Worm (Caenorhabditis elegans) whole organism, L3 larva: ENCODE data around the gene B0244.15.

Experiments used
- ZK546.5 ChIP-seq: sonication (generic microtip); optimal IDR thresholded peaks from 2 replicates; lab custom pipeline; 2017; ENCODE audit warnings: missing biosample characterization, missing genetic modification characterization
- aly-2 ChIP-seq: fragments of 150-350 bp; optimal IDR thresholded peaks from 2 replicates; lab custom pipeline; 2014; ENCODE audit warnings: missing biosample characterization, missing genetic modification characterization
- ama-1 ChIP-seq: fragments of 150-350 bp; optimal IDR thresholded peaks from 2 replicates; lab custom pipeline; 2018
- ceh-28 ChIP-seq: fragments of 150-350 bp; optimal IDR thresholded peaks from 2 replicates; lab custom pipeline; 2014; ENCODE audit warnings: missing biosample characterization, missing genetic modification reagents, missing genetic modification characterization
- ceh-82 ChIP-seq: fragments of 150-350 bp; optimal IDR thresholded peaks from 2 replicates; lab custom pipeline; 2014; ENCODE audit warnings: missing biosample characterization, missing genetic modification characterization
- ceh-9 ChIP-seq: sonication (generic microtip); optimal IDR thresholded peaks from 2 replicates; lab custom pipeline; 2018; ENCODE audit warnings: missing biosample characterization, missing genetic modification characterization
- daf-12 ChIP-seq: fragments of 150-350 bp; optimal IDR thresholded peaks from 2 replicates; lab custom pipeline; 2014; ENCODE audit warnings: missing biosample characterization, missing genetic modification reagents, missing genetic modification characterization
- egl-5 ChIP-seq: fragments of 150-350 bp; optimal IDR thresholded peaks from 2 replicates; lab custom pipeline; 2017; ENCODE audit warnings: missing biosample characterization, missing genetic modification reagents, missing genetic modification characterization, inconsistent platforms
- elt-1 ChIP-seq: fragments of 150-350 bp; optimal IDR thresholded peaks from 2 replicates; lab custom pipeline; 2014; ENCODE audit warnings: missing biosample characterization, missing genetic modification characterization
- fkh-10 ChIP-seq: sonication (generic microtip); optimal IDR thresholded peaks from 2 replicates; lab custom pipeline; 2017; ENCODE audit warnings: missing biosample characterization, missing genetic modification reagents, missing genetic modification characterization
- fkh-2 ChIP-seq: fragments of 150-350 bp; optimal IDR thresholded peaks from 2 replicates; lab custom pipeline; 2014; ENCODE audit warnings: missing biosample characterization, missing genetic modification reagents, missing genetic modification characterization
- fos-1 ChIP-seq: fragments of 150-350 bp; optimal IDR thresholded peaks from 2 replicates; lab custom pipeline; 2014; ENCODE audit warnings: missing biosample characterization, missing genetic modification characterization
- hmg-11 ChIP-seq: sonication (generic microtip); optimal IDR thresholded peaks from 2 replicates; lab custom pipeline; 2016; ENCODE audit warnings: missing genetic modification characterization, missing compliant biosample characterization
- jun-1 ChIP-seq: fragments of 150-350 bp; optimal IDR thresholded peaks from 2 replicates; lab custom pipeline; 2014; ENCODE audit warnings: missing biosample characterization, missing genetic modification reagents, missing genetic modification characterization
- lin-15B ChIP-seq: fragments of 150-350 bp; optimal IDR thresholded peaks from 2 replicates; lab custom pipeline; 2014; ENCODE audit warnings: missing biosample characterization, missing genetic modification characterization
- lin-39 ChIP-seq: fragments of 150-350 bp; optimal IDR thresholded peaks from 2 replicates; lab custom pipeline; 2018; ENCODE audit warnings: missing biosample characterization, missing genetic modification reagents, missing genetic modification characterization
- lsy-12 ChIP-seq: sonication (generic microtip); optimal IDR thresholded peaks from 2 replicates; lab custom pipeline; 2016; ENCODE audit warnings: mild to moderate bottlenecking, missing genetic modification characterization, missing compliant biosample characterization
- mdl-1 ChIP-seq: fragments of 150-350 bp; optimal IDR thresholded peaks from 2 replicates; lab custom pipeline; 2014; ENCODE audit warnings: missing biosample characterization, missing genetic modification characterization
- nfya-1 ChIP-seq: sonication (generic microtip); optimal IDR thresholded peaks from 2 replicates; lab custom pipeline; 2017; ENCODE audit warnings: missing genetic modification characterization, mild to moderate bottlenecking, missing compliant biosample characterization, antibody characterized with exemption, moderate library complexity; ENCODE audit not compliant: insufficient read depth
- nhr-11 ChIP-seq: fragments of 150-350 bp; optimal IDR thresholded peaks from 2 replicates; lab custom pipeline; 2014; ENCODE audit warnings: missing biosample characterization, missing genetic modification characterization
- nhr-237 ChIP-seq: fragments of 150-350 bp; optimal IDR thresholded peaks from 2 replicates; lab custom pipeline; 2014; ENCODE audit warnings: missing biosample characterization, missing genetic modification characterization
- nhr-43 ChIP-seq: sonication (generic microtip); optimal IDR thresholded peaks from 2 replicates; lab custom pipeline; 2016; ENCODE audit warnings: mild to moderate bottlenecking, missing genetic modification characterization, missing compliant biosample characterization; ENCODE audit not compliant: poor library complexity, severe bottlenecking
- pha-4 ChIP-seq: fragments of 150-350 bp; optimal IDR thresholded peaks from 2 replicates; lab custom pipeline; 2014; ENCODE audit warnings: missing biosample characterization, missing genetic modification reagents, missing genetic modification characterization
- pqm-1 ChIP-seq: fragments of 150-350 bp; optimal IDR thresholded peaks from 2 replicates; lab custom pipeline; 2017; ENCODE audit warnings: missing biosample characterization, missing genetic modification characterization, inconsistent platforms
- skn-1 ChIP-seq: fragments of 150-350 bp; optimal IDR thresholded peaks from 2 replicates; lab custom pipeline; 2014; ENCODE audit warnings: missing biosample characterization, missing genetic modification characterization
- tbx-2 ChIP-seq: sonication (generic microtip); optimal IDR thresholded peaks from 2 replicates; lab custom pipeline; 2016; ENCODE audit warnings: mild to moderate bottlenecking, missing genetic modification characterization, missing compliant biosample characterization
- unc-62 ChIP-seq: fragments of 150-350 bp; sonication (generic microtip); optimal IDR thresholded peaks from 4 replicates; lab custom pipeline; 2014; ENCODE audit warnings: missing biosample characterization, missing genetic modification reagents, missing genetic modification characterization
- zag-1 ChIP-seq: fragments of 150-350 bp; optimal IDR thresholded peaks from 2 replicates; lab custom pipeline; 2014; ENCODE audit warnings: missing biosample characterization, missing genetic modification characterization

Gene B0244.15

DNA sequence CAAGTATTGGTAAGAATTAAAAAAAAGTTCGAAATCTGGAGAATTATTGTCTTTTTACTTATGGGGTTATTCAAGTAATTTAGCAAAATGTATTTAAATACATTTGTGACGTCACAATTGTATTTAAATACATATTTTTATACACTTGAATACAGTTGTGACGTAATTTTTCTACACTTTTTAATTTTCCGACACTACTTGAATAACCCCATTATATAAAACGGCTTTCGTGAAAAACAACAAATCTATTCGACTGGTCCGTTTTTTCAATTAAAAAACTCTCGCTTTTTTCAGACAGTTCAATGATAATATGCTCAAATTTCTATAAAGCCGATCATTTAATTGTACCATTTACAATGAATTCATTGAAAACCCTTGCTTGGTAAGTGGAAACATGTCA, 7.3 kb downstream of the B0244.15 start:
- TF ChIP-seq nhr-237 (tag; lab: Kevin White, UChicago) (no peak), aly-2 (tag; lab: Kevin White, UChicago) (no peak), pqm-1 (tag; lab: Kevin White, UChicago) (no peak), lin-39 (no peak)

DNA sequence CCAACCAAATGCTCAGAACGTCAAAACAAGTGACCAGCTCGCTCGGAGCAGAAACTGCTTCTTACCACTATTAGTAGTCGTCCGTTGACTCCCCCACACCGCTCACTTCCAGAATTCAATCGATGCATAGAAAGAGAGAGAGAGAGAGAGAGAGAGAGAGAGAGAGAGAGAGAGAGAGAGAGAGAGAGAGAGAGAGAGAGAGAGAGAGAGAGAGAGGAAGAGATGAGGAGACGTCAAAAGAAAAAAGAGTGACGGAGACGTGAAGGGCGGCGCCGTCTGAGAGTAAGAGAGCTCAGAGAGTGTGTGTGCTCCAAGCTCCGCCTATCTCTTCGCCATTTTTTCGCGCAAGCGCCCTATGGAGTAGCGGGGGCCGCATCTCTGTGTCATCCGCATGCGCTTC, 12.0 kb downstream of the B0244.15 start, which contains the start of gene ida-1:
Gene ida-1, plus strand, starts transcription at position 336 of the 400 bp plus-strand sequence.
- TF ChIP-seq ceh-82 (tag; lab: Kevin White, UChicago) (peak; percentile 25), ceh-28 (peak; percentile 70), hmg-11 (tag; lab: Kevin White, UChicago) (peak; percentile 21), ama-1 (peak; percentile 21), fkh-10 (GFP tag; lab: Kevin White, UChicago) (peak; percentile 65), nfya-1 (tag; lab: Kevin White, UChicago) (peak; percentile 80), jun-1 (tag; lab: Kevin White, UChicago) (no peak), lsy-12 (tag; lab: Kevin White, UChicago) (no peak), lin-39 (peak; percentile 29), egl-5 (tag; lab: Kevin White, UChicago) (no peak)

DNA sequence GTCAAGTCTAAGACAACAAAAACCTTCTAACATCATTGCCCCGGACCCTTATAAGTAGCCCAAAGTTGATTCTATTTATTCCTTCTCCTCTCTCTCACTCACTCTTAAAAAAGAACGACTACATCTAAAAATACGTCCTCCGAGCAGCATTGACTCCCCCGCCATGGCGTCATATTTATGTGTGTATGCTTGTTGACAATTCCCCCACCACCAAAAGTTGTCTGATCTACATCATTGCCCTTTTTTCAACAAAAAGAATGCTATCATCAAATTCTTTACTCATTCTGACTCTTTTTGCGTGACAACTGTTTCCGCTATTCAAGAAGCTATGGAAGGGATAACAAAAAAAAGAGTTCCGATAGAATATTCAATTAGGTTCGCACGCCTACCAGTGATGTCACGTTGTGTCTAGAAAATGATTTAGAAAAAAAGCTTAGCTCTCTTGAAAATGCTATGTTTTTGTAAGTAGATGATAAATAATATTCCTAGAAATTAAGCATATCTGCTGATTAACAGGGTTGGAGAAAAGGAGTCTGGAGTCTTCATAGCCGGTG, 14.4 kb downstream of the B0244.15 start:
- TF ChIP-seq nfya-1 (tag; lab: Kevin White, UChicago), result peak; percentile 48
- TF ChIP-seq fkh-10 (GFP tag; lab: Kevin White, UChicago), result peak; percentile 2
- TF ChIP-seq lsy-12 (tag; lab: Kevin White, UChicago), result no peak

DNA sequence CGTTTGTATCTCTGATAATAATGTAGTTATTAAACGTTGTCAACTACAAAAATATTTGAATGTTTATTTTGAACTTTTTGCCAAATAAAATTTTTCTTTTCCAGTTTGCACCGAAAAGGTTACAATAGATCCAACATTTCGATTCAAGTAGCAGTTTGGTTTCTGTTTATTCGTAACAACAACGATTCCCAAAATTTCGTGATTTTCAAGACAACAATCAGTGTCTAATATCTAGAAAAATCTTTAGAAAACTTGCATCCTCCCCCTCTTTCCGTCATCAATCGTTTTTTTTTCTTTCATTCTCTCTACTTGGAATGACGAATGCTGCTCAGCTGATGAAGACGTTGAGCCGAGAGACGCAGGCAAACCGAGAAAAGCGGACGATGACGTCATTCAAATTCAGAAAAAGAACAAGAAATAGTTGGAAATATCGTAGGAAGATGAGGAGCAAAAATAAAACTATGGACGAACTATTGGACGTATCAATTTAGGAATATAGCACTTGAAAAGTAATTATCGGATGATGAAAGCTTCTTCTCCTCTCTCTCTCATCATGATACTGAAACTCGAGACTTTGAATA, 15.4 kb downstream of the B0244.15 start:
- TF ChIP-seq ZK546.5 (tag; lab: Kevin White, UChicago) (no peak), skn-1 (tag; lab: Kevin White, UChicago) (peak; percentile 55), fkh-10 (GFP tag; lab: Kevin White, UChicago) (peak; percentile 96), ceh-82 (tag; lab: Kevin White, UChicago) (no peak), pqm-1 (tag; lab: Kevin White, UChicago) (no peak), unc-62 (GFP tag; lab: Kevin White, UChicago) (peak; percentile 37), elt-1 (tag; lab: Kevin White, UChicago) (peak; percentile 33), nhr-11 (peak; percentile 71), nhr-43 (tag; lab: Kevin White, UChicago) (no peak), lsy-12 (tag; lab: Kevin White, UChicago) (no peak), ama-1 (peak; percentile 71), fos-1 (tag; lab: Kevin White, UChicago) (no peak), egl-5 (tag; lab: Kevin White, UChicago) (no peak), nfya-1 (tag; lab: Kevin White, UChicago) (peak; percentile 82), ceh-28 (peak; percentile 19), mdl-1 (no peak), fkh-2 (tag; lab: Kevin White, UChicago) (no peak), ceh-9 (tag; lab: Kevin White, UChicago) (no peak), daf-12 (no peak), zag-1 (no peak), lin-39 (peak; percentile 82), lin-15B (tag; lab: Kevin White, UChicago) (peak; percentile 19), pha-4 (tag; lab: Kevin White, UChicago) (no peak)

DNA sequence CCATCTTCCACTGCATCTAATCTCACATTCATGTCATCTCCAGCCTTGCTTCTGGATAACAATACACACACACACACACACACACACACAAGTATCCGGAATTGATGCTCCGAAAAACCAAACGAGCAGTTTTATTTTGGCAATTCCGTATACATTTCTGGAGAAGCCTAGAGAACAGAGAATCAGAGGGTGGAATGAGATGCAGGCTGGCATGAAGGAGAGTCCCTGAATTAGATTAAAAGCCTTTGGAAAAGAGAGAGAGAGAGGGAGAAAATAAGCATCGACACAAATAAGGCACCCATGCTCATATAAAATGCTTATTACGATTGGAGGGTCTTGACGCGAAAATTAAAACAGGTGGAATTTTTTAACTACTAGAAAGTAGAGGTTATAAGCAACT, 17.5 kb downstream of the B0244.15 start:
- TF ChIP-seq nfya-1 (tag; lab: Kevin White, UChicago) (peak; percentile 7), nhr-237 (tag; lab: Kevin White, UChicago) (no peak), egl-5 (tag; lab: Kevin White, UChicago) (peak; percentile 10)

DNA sequence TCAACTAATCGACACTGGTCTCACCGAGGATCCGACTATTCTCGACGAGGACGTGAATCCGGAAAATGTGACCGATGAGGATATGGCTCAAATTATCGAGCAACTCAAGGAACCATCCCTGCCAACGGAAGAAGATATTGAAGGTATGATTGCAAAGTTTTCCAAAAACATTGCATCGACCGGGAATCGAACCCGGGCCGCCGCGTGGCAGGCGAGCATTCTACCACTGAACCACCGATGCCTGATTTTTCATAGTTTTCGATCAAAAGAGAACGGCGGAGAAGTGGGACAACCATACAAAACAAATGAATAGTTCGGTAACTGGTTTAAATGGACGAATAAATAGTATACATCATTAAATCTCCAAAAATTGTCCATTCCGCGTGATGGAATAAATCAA, 18.7 kb downstream of the B0244.15 start:
- no peak for TF ChIP-seq unc-62 (GFP tag; lab: Kevin White, UChicago)
- TF ChIP-seq nhr-43 (tag; lab: Kevin White, UChicago), result no peak
- TF ChIP-seq ceh-28, result no peak
- TF ChIP-seq tbx-2, result peak; percentile 3
